Worm (Caenorhabditis elegans) whole organism, mixed stage, embryonic: ENCODE results near the gene spig-1.

Experiments used
- drap-1 ChIP-seq: fragments of 200-800 bp; sonication (Bioruptor generic); optimal IDR thresholded peaks from 3 replicates; lab custom pipeline; 2018; ENCODE audit warnings: mild to moderate bottlenecking, missing genetic modification characterization, missing compliant biosample characterization
- elt-1 ChIP-seq: sonication (generic microtip); optimal IDR thresholded peaks from 2 replicates; lab custom pipeline; 2017; ENCODE audit warnings: missing genetic modification characterization, mild to moderate bottlenecking, missing compliant biosample characterization, antibody characterized with exemption, moderate library complexity, borderline replicate concordance; ENCODE audit not compliant: insufficient read depth
- elt-3 ChIP-seq: fragments of 150-350 bp; optimal IDR thresholded peaks from 2 replicates; lab custom pipeline; 2014; ENCODE audit warnings: missing biosample characterization, missing genetic modification characterization
- nhr-12 ChIP-seq: fragments of 150-350 bp; optimal IDR thresholded peaks from 2 replicates; lab custom pipeline; 2014; ENCODE audit warnings: missing biosample characterization, missing genetic modification characterization
- nhr-237 ChIP-seq: fragments of 150-350 bp; optimal IDR thresholded peaks from 2 replicates; lab custom pipeline; 2014; ENCODE audit warnings: missing biosample characterization, missing genetic modification characterization
- nhr-28 ChIP-seq: fragments of 150-350 bp; optimal IDR thresholded peaks from 2 replicates; lab custom pipeline; 2014; ENCODE audit warnings: missing biosample characterization, missing genetic modification characterization
- unc-39 ChIP-seq: fragments of 150-350 bp; optimal IDR thresholded peaks from 2 replicates; lab custom pipeline; 2014; ENCODE audit warnings: missing biosample characterization, missing genetic modification characterization
- unc-62 ChIP-seq: fragments of 150-350 bp; optimal IDR thresholded peaks from 2 replicates; lab custom pipeline; 2014; ENCODE audit warnings: missing biosample characterization, missing genetic modification reagents, missing genetic modification characterization
- ztf-11 ChIP-seq: fragments of 150-350 bp; optimal IDR thresholded peaks from 2 replicates; lab custom pipeline; 2014; ENCODE audit warnings: missing biosample characterization, missing genetic modification characterization

DNA sequence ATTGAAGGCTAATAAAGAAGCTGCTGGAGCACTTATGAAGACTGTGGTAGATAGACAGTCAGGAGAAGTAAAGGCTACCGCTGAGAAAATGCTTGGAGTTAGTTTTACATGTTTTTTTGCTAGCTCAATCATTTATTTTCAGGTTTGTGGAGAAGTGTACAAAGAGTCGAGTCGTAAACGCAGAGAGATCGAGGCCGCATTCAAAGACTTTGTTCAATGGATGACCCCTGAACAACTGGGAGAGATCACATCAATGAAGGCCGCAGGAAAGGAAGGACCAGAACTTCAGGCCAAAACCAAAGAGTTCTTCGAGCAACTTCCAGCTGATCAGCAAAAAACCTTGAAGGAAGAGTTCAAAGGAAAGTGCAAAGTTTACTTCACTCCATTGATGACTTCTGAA lies 27.2 kb downstream of the spig-1 start:
- no peak for TF ChIP-seq ztf-11
- no peak for TF ChIP-seq elt-3
- no peak for TF ChIP-seq unc-39
- TF ChIP-seq drap-1 (GFP tag; lab: Kevin White, UChicago), result no peak
- no peak for TF ChIP-seq nhr-28 (tag; lab: Kevin White, UChicago)
- no peak for TF ChIP-seq unc-62 (GFP tag; lab: Kevin White, UChicago)
- no peak for TF ChIP-seq nhr-237 (tag; lab: Kevin White, UChicago)
- no peak for TF ChIP-seq nhr-12 (tag; lab: Kevin White, UChicago)
- no peak for TF ChIP-seq elt-1 (tag; lab: Kevin White, UChicago)
